Fruit fly (Drosophila melanogaster) whole organism, pupa: ENCODE measurements around the gene CG15865.

Source experiments
- CG10348 ChIP-seq: fragments of 200-800 bp; sonication (Bioruptor generic); IDR thresholded peaks from 2 replicates; pipeline ENCODE4 v1.3.6; 2022; ENCODE audit warnings: missing biosample characterization, missing genetic modification characterization
- CG32121 ChIP-seq: fragments of 200-800 bp; sonication (Bioruptor generic); IDR thresholded peaks from 2 replicates; pipeline ENCODE4 v1.3.6; 2022; ENCODE audit warnings: missing biosample characterization, missing genetic modification characterization
- CG34367 ChIP-seq: fragments of 200-800 bp; sonication (Bioruptor generic); optimal IDR thresholded peaks from 2 replicates; lab custom pipeline; 2018; ENCODE audit warnings: missing biosample characterization, mild to moderate bottlenecking, missing genetic modification characterization
- CG4496 ChIP-seq: fragments of 200-800 bp; sonication (Bioruptor generic); IDR thresholded peaks from 3 replicates; pipeline ENCODE4 v1.3.6; 2022; ENCODE audit warnings: missing biosample characterization, missing genetic modification characterization
- EcR ChIP-seq: fragments of 200-800 bp; sonication (Bioruptor generic); optimal IDR thresholded peaks from 3 replicates; lab custom pipeline; 2019; ENCODE audit warnings: missing biosample characterization, missing genetic modification characterization, mild to moderate bottlenecking, moderate library complexity, missing genetic modification reagents
- Ets98B ChIP-seq: fragments of 200-800 bp; sonication (Bioruptor generic); IDR thresholded peaks from 2 replicates; pipeline ENCODE4 v1.3.6; 2022; ENCODE audit warnings: missing biosample characterization, missing genetic modification characterization
- Pif1A ChIP-seq: fragments of 200-800 bp; sonication (Bioruptor generic); optimal IDR thresholded peaks from 3 replicates; lab custom pipeline; 2016; ENCODE audit warnings: missing biosample characterization, missing genetic modification characterization

- TF ChIP-seq CG4496 (GFP tag; lab: Robert Waterston, UW) (peak; percentile 98), CG10348 (GFP tag; lab: Robert Waterston, UW) (peak; percentile 74), Pif1A (peak; percentile 72), CG34367 (tag; lab: Kevin White, UChicago) (peak; percentile 71), Ets98B (GFP tag; lab: Robert Waterston, UW) (peak; percentile 92), CG32121 (GFP tag; lab: Robert Waterston, UW) (peak; percentile 90), EcR (peak; percentile 18)
Measured at dm6 chrX:16640260-16641100, 23.8 kb downstream of the CG15865 start, which contains the start of the genes SNRPG and mthl1.
